Fruit fly (Drosophila melanogaster) whole organism: Measurements from ENCODE around the gene Sirt4.

Experiments used
- CG8478 ChIP-seq: fragments of >200 bp; optimal IDR thresholded peaks from 2 replicates; lab custom pipeline; 2018; ENCODE audit warnings: inconsistent platforms
- Dll ChIP-seq: fragments of >200 bp; optimal IDR thresholded peaks from 2 replicates; lab custom pipeline; 2017
- EcR ChIP-seq, 2 experiments: fragments of >200 bp; optimal IDR thresholded peaks; 2 replicates each; lab custom pipeline; 2017; ENCODE audit warnings: missing biosample characterization in 2 of 2, missing genetic modification characterization in 2 of 2, missing genetic modification reagents in 2 of 2
- pan ChIP-seq: fragments of >200 bp; optimal IDR thresholded peaks from 2 replicates; lab custom pipeline; 2017
- psq ChIP-seq: fragments of >200 bp; optimal IDR thresholded peaks from 2 replicates; lab custom pipeline; 2017
- usp ChIP-seq: fragments of >200 bp; optimal IDR thresholded peaks from 2 replicates; lab custom pipeline; 2017; ENCODE audit warnings: missing biosample characterization, missing genetic modification characterization, mixed read lengths

The Sirt4 gene

DNA sequence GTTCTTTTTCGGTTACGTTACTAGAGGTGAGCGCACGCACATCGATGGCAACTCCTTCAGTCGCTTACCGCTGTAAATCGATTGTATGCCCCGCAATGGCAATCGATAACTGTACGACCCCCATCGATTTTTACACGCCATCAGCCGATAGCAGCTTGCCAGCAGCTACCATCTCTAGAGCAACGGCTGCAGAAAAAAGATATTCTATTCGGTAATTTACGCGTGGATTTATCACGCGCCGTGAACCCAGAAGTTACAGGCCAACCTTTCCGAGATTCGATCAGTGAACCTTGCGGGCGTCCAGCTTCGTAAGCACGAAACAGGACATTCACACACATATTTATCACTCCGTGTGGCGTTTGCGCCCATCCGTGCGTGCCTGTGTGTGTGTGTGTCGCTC, at the start of gene Sirt4, which contains the start of gene CG4119:
Gene Sirt4, minus strand, starts transcription at position 39 of the 400 bp plus-strand sequence.
Gene CG4119, plus strand, starts transcription at position 151 of the 400 bp plus-strand sequence.
- TF ChIP-seq EcR (GFP tag; optimal IDR thresholded peaks at IDR 0.05; lab: Kevin White, UChicago) (no peak), CG8478 (lab: Kevin White, UChicago) (no peak), Dll (lab: Kevin White, UChicago) (no peak), pan (lab: Kevin White, UChicago) (no peak), psq (lab: Kevin White, UChicago) (no peak), usp (GFP tag; lab: Kevin White, UChicago) (no peak)

DNA sequence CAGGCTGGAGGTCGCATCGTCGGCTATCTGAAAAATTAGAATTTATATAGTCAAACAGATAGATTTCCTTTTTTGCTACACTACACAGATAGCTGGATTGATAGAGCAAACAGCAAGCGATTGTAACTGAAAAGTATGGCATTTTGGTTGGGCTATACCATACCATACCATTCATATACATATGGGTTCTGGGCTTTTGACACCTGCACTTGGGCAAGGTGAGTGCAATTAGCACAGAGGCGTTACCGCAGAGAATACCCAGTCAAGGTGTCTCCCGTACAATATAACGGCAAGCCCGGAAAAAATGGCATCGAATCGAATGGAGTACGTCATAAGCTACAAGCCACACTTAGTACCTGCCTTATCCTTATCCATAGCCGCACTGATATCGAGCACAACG, 49.0 kb upstream of the Sirt4 start:
- TF ChIP-seq CG8478 (lab: Kevin White, UChicago) (no peak), EcR (GFP tag; optimal IDR thresholded peaks at IDR 0.05; lab: Kevin White, UChicago) (no peak), usp (GFP tag; lab: Kevin White, UChicago) (no peak), pan (lab: Kevin White, UChicago) (no peak), psq (lab: Kevin White, UChicago) (no peak), Dll (lab: Kevin White, UChicago) (no peak)

DNA sequence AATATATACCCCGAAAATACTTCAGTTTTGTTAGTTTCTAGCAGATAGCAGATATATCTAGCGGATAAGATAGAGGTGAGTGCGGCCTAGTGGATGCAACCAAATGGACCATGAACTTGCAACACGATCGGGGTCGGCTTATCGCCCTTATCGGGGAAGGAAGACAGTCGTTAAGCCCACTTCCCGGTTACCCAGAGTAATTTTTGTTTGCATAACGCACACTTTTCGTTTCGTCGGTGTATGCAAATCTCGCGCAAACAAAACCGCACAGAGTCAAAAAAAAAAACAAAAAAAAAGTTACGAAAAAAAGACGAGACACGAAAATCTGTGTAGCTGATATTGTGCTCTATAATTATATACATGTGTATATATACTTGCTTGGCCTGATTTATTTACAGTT, 47.2 kb upstream of the Sirt4 start:
- TF ChIP-seq CG8478 (lab: Kevin White, UChicago): no peak
- no peak for TF ChIP-seq EcR (GFP tag; optimal IDR thresholded peaks at IDR 0.05; lab: Kevin White, UChicago)
- TF ChIP-seq psq (lab: Kevin White, UChicago): no peak
- TF ChIP-seq Dll (lab: Kevin White, UChicago): no peak
- TF ChIP-seq usp (GFP tag; lab: Kevin White, UChicago): no peak
- no peak for TF ChIP-seq pan (lab: Kevin White, UChicago)

DNA sequence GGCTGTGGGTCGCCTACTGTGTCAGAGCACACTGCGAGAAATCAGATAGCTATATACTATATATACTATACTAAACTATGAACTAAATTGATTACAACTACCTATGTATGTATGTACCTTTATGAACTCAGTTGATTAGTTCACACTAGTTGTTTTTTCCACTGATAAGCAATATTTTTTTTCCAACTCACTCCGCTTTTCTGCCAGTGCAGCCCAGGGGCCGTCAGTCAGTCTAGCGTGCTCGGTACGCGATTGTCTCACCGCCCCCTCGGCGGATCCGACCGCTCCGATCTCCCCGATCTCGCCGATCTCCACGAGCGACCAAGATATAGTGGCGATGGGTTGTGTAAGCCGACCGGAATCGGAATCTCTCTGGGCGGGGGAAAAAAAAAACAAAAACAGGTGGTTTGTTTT, 40.2 kb upstream of the Sirt4 start:
- TF ChIP-seq psq (lab: Kevin White, UChicago) (no peak), Dll (lab: Kevin White, UChicago) (no peak), usp (GFP tag; lab: Kevin White, UChicago) (no peak), CG8478 (lab: Kevin White, UChicago) (no peak), EcR (GFP tag; optimal IDR thresholded peaks at IDR 0.05; lab: Kevin White, UChicago) (no peak), pan (lab: Kevin White, UChicago) (no peak)

DNA sequence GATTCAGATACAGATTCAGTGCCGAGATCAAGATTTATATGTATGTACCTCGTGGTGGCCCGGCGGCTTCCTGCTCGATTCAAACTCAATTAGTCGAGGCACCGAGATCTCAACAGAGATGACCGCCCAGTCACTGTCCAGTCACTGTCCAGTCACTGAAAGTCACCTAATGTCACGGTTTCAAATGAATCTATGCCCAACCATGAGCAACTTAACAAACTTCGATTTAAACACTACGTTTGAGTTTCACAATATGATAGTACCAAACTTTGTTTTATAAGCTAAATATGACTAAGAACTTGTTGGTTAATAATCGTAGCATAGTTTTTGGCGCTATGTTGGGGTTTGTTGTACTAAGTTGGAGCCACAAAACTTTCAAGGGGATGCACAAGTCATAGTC, 39.4 kb upstream of the Sirt4 start:
- no peak for TF ChIP-seq EcR (GFP tag; optimal IDR thresholded peaks at IDR 0.05; lab: Kevin White, UChicago)

DNA sequence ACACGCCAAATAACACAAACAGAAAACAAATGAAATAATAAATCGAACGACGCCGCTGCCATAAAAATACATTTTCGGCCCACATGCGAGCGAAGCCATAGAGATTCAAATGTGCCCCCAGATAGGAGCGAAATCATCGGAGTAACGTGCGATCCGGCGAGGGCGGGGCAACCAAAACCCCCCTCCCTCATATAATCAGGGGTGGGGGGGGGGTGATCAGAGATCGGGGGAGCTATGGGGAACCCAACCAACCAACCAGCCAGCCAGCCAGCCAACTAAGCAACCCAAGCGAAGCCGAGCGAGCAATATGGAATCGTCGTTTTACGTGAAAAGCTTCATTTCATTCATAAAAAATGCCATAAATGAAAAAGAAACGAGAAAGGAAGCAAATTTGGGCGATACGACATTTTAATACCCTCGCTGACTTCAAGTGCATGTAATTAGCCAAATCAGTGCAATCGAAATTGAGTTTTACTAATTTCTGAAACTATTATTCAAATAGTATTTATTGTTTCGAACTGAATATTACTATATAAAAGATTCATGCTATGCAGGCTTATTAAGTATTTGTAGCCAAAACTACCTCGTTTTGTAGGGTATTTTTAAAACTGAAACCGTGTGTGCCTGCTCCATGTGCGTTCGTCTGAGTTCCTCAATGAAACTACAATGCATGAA, 34.2 kb upstream of the Sirt4 start:
- TF ChIP-seq pan (lab: Kevin White, UChicago) (peak; percentile 70), psq (lab: Kevin White, UChicago) (no peak)

DNA sequence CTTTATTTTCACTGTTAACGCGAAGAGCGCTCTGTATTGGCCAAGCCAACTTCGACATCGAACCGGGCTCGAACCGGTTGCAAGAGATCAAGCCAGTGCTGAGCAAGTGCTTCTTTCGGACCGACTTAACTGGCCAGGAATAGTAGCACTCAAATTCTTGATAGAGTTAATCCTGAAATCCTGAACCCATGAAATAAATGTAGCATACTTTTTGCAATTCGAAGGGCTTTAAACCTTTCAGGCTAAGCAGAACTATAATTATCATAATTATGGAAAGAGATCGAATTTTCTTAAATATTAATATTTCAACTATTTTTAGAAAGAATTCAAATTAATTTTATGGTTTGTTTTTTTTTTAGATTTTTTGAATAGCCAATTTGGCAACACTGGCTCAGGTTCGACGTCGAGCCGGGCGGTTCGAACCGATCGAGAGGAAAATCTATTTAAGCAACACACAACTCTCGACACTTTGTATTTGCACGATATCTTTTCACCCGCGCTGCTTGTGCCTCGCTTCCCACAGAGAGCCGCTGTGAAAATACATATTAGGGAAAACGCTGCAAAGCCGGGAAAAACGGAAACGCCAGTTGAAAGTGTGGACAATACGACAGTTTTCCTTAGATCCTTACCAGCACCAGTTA, 32.5 kb upstream of the Sirt4 start, which contains the start of gene AdamTS-B:
Gene AdamTS-B, plus strand, starts transcription at position 471 of the 641 bp plus-strand sequence.
- TF ChIP-seq psq (lab: Kevin White, UChicago): no peak
- TF ChIP-seq usp (GFP tag; lab: Kevin White, UChicago): no peak
- TF ChIP-seq pan (lab: Kevin White, UChicago): no peak
- TF ChIP-seq Dll (lab: Kevin White, UChicago): no peak
- no peak for TF ChIP-seq CG8478 (lab: Kevin White, UChicago)
- TF ChIP-seq EcR (GFP tag; optimal IDR thresholded peaks at IDR 0.05; lab: Kevin White, UChicago): no peak

DNA sequence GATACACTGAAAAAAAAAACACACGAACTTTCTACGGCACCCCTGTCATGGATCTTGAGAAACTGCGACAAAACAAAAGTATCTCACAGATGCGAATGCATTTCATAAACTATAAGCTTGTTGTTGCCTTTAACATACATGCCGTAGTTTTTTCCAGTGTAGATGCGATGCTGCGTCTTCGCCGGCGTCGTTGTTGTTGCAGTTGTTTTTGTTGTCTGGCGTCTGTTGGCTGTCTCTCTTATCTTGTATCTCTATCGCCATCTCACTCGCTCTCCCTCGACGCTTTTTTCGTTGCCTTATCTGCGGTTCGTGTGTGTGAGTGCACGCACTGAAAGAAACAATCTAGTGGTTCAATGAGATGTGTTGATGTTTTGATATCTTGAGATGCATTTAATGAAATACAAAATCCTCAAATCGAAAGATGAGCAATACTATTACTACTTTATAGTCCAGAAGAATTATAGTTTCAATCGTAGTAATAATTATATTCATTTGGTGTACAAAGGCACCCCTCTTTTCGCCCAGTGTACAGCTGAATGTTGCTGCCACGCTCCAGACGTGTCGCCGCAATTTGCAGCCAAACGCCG, 30.8 kb upstream of the Sirt4 start:
- TF ChIP-seq CG8478 (lab: Kevin White, UChicago) (no peak), pan (lab: Kevin White, UChicago) (no peak), Dll (lab: Kevin White, UChicago) (no peak), psq (lab: Kevin White, UChicago) (no peak), EcR (GFP tag; optimal IDR thresholded peaks at IDR 0.05; lab: Kevin White, UChicago) (no peak), usp (GFP tag; lab: Kevin White, UChicago) (no peak)

DNA sequence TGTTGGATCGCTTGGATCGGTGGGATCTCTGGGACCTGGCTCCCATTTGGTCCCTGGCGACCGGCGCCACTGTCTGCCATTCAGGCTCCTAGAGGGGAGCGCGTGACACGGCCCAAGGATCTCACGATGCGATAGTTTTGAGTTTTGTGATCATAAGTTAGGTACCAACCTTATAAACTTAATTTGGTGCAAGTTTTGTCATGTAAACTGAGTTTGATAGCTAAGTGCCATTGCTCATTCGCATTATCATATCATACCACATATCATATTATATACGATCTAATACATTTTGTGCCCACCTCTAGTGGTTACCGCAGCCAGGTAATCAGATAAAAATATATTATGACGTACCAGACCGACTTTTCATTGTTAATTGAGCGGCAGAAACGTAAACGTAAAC, 30.2 kb upstream of the Sirt4 start:
- TF ChIP-seq CG8478 (lab: Kevin White, UChicago) (no peak), psq (lab: Kevin White, UChicago) (no peak), EcR (GFP tag; optimal IDR thresholded peaks at IDR 0.05; lab: Kevin White, UChicago) (no peak), pan (lab: Kevin White, UChicago) (no peak), Dll (lab: Kevin White, UChicago) (no peak), usp (GFP tag; lab: Kevin White, UChicago) (no peak)

DNA sequence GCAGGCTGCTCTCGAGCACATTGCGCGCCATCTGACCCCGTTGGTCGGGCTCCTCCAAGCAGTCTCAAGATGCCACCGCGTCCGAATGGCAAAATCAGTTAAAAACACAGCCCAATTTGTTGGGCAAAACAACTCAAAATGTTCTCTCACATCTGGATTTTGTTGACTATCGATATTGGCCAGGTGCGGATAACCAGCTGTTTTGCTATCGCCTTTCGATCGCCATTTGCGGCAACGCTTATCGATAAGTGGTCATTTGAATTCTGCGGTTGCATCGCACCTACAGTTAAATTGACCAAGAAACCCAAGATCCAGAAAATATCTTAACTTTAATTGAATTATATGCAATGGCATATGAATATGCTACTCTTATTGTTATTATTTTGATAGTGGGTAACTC, 29.3 kb upstream of the Sirt4 start, which contains the start of gene CG3149:
Gene CG3149, minus strand, starts transcription at position 171 of the 400 bp plus-strand sequence.
- TF ChIP-seq usp (GFP tag; lab: Kevin White, UChicago): no peak
- TF ChIP-seq CG8478 (lab: Kevin White, UChicago): no peak
- TF ChIP-seq pan (lab: Kevin White, UChicago): no peak
- TF ChIP-seq Dll (lab: Kevin White, UChicago): no peak
- TF ChIP-seq EcR (GFP tag; optimal IDR thresholded peaks at IDR 0.05; lab: Kevin White, UChicago): no peak
- no peak for TF ChIP-seq psq (lab: Kevin White, UChicago)

DNA sequence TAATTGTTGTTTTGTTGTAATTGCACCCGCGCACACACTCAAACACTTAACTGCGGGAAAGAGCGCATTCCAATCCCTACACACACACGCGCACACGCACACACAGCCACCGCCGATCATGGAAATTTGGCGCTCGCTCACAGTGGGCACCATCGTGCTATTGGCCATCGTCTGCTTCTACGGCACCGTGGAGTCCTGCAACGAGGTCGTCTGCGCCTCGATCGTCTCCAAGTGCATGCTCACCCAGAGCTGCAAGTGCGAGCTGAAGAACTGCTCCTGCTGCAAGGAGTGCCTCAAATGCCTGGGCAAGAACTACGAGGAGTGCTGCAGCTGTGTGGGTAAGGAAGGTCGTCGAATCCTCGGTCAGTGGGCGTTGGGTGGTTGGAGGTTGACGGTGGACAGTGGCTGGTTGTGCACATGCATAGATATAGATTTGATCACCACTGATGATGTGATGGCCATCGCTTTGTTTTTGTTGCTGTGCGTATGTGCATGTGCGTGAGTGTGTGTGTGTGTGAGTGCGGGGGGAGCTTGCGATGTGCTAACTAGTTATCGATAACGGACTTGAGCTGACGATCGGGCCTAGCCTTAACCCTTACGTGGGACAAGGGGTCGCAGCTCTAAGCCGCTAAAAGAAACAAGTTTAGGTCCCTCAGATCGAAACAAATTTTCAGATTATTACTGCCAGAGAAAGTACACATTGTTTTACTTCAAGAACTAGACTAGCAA, 25.1 kb upstream of the Sirt4 start:
- TF ChIP-seq pan (lab: Kevin White, UChicago) (no peak), CG8478 (lab: Kevin White, UChicago) (no peak), EcR (GFP tag; optimal IDR thresholded peaks at IDR 0.05; lab: Kevin White, UChicago) (no peak), Dll (lab: Kevin White, UChicago) (no peak), usp (GFP tag; lab: Kevin White, UChicago) (no peak), psq (lab: Kevin White, UChicago) (no peak)
